Fruit fly (Drosophila melanogaster) Kc167 (cell line): ENCODE measurements around the gene lectin-21Cb.

Experiments used
- Sin3A ChIP-seq: fragments of >200 bp; optimal IDR thresholded peaks from 2 replicates; lab custom pipeline; 2018; ENCODE audit warnings: missing external identifiers
- psq ChIP-seq: fragments of >200 bp; optimal IDR thresholded peaks from 2 replicates; lab custom pipeline; 2017; ENCODE audit warnings: missing external identifiers

DNA sequence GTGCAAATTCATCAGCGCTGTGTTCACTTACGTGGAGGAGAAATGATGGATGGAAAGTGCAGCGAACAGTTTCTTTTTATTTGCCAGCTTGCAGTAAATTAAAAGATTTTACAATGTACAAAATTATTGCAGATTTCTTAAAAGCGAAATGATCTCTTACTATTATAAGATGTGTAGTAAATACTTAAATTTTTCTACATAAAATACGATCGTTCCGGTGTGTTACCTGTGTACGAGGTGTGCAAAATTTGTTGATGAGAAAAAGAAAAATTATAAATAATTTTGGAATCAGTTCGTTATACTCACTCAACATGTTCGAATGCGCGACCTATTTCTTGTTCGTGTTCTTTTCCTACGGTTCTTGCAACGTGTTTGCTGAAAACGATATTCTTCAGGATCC lies 4.4 kb upstream of the lectin-21Cb start, which contains the start of gene CG2839:
- TF ChIP-seq psq (no peak), Sin3A (lab: Kevin White, UChicago) (no peak)
